Worm (Caenorhabditis elegans): ENCODE results near the gene T16G1.9.
"Not testable (repeated sequence)": the region's sequence is repeated elsewhere in the genome, so short reads cannot be mapped to it uniquely, and the experiment has no call there.

T16G1.9 gene

DNA sequence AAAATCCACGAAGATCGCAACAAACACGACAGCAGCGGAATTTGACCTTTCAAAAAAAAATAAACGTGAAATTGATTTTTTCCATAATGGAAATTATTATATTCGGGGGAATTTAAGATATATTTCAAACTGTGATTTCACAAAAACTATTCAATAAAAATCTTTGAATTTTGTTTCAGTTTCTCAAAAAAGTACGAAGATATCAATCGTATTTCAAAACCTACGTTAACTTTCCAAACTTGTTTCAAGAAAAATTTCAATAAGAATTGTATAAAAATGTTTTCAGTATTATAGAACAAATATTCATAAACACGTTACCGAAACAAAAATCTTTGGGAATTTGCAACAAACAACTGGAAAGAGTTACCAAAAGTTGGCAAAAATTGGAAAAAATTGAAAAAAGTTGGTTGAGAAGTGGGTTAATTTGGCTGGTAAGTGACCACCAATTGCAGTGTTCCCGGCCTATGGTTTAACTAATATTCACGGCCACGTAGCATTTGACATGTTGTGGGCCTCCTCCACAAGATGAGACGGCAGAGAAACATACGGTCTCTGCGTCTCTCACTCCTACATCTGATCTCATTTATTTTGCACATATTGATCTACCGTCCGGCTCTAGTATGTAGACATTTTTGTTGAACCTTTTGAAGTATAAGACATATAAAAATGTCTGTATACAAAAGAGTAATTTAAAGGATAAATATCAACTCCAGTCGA is at the start of gene T16G1.9, which contains the start of gene T16G1.18:
T16G1.9 (minus strand) TSS at position 51 of the 717 bp plus-strand sequence.
T16G1.18 (plus strand) TSS at position 493 of the 717 bp plus-strand sequence.
- TF ChIP-seq unc-62 (GFP tag; optimal IDR thresholded peaks at IDR 0.05): no peak

DNA sequence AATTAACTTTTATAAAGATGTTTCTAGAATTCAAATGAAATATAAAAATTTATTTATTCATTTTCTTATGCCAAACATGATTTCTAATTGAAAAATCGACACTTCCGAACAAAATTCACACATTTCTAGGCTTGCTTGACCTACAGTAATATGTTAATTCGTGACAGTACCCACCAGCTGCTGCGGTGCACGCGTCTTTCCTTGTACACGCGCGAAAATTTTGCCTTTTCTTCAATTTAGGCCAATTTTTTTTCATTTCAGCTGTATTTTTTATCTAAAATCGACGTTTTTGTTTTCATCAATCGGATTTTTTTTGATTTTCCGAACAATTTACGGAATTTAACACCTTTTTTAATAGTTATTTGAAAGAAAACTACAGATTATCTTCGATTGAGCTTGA is 49.4 kb upstream of the T16G1.9 start:
- no peak for TF ChIP-seq unc-62 (GFP tag; optimal IDR thresholded peaks at IDR 0.05)

DNA sequence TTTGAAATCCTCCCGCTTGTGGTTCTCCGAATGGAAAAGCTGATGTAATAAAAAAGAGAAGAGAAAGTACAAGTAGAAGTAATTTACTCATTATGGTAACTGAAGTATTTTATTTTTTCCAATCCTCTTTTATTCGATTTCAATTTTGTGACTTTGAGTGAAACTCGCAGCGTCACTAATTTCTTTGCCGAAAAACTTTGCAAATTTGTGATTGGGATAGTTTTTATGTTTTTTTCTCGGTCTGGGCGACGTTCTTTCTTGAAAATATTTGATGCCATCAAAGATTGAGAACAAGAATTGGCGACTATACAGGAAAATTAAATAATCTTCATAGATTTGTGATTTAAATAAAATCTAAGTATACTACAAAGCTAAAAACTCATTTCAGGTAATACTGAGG is 48.9 kb upstream of the T16G1.9 start, which contains the start of gene far-4:
far-4 (minus strand) TSS at position 101 of the 400 bp plus-strand sequence.
- TF ChIP-seq unc-62 (GFP tag; optimal IDR thresholded peaks at IDR 0.05): no peak

DNA sequence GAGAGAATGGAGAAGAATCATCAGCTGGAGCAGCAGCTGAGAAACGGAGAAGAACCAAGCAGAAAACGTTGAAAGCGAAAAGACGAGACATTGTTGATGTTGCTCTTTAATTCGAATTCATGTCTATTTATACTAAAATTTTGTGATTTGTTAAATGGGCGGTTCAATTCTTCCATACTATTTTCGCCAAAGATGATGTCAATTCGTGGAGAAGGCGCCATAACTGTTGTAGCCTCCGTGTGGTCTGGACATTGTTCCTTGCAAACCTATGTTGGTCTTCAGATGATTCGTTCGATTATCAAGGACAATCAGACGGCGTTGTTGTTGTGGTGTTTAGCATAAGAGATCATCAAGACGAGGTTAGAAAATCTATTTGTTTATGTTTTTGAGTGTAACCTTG is 46.8 kb upstream of the T16G1.9 start, which contains the start of gene far-3:
far-3 (minus strand) TSS at position 101 of the 400 bp plus-strand sequence.
- TF ChIP-seq unc-62 (GFP tag; optimal IDR thresholded peaks at IDR 0.05): no peak

DNA sequence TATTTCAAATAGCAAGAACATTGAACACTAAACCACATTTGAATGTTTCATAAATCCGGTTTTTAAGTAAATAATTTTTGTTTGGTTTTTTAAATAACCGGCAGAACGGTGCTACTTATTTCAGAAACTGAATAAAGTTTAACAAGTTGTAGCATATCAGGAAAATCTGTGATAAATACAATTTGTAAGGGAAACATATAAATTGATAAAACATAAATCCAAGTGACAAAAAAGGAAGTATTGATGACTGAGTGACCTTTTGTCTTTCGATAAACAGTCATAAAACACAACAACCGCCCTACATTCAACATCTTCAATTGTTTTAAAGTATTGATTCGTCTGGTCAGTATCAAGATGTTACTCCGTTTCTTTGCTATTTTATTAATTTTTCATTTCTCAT is 44.6 kb upstream of the T16G1.9 start, which contains the start of gene far-5:
far-5 (plus strand) TSS at position 301 of the 400 bp plus-strand sequence.
- TF ChIP-seq unc-62 (GFP tag; optimal IDR thresholded peaks at IDR 0.05): no peak

DNA sequence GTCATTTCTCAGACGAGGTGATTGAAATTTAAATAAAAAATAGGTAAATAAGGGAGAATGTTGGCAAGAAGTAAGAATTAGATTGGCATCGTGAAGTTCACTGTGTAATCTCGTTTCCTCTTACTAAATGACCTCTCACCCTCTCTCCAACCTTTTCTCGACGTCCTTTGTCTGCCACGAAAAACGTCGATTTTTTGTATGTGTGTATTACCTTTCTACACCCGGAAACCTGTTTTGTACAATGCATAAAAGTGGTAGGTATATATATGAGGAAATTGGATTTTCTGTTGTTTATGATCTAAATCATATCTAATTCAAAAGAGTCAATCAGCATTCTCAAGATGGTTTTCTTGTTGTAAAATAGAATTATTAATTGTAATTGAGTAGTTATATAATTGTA is 42.2 kb upstream of the T16G1.9 start, which contains the start of the genes F15B9.11 and dsl-7:
F15B9.11 (minus strand) TSS at position 5 of the 400 bp plus-strand sequence.
dsl-7 (plus strand) TSS at position 260 of the 400 bp plus-strand sequence.
- no peak for TF ChIP-seq unc-62 (GFP tag; optimal IDR thresholded peaks at IDR 0.05)

DNA sequence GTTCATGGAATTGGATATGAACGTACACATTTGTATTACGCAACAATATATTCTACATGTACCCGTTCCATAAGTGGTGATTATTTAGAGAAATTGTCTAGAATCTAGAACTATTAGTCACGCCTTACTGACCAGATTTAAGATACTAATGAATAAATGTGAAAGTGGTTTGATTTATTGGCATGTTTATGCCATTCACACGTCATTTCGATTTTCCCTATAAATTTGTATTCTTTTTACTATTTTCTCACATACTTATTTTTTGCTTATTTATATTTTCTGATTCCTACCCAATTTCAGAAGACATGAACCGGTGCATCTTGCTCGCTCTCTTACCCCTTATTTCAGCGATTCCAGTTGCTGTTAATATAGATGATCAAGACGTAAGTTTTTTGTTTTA is 37.6 kb upstream of the T16G1.9 start, which contains the start of gene F15B9.8:
F15B9.8 (plus strand) TSS at position 301 of the 400 bp plus-strand sequence.
- no peak for TF ChIP-seq unc-62 (GFP tag; optimal IDR thresholded peaks at IDR 0.05)

DNA sequence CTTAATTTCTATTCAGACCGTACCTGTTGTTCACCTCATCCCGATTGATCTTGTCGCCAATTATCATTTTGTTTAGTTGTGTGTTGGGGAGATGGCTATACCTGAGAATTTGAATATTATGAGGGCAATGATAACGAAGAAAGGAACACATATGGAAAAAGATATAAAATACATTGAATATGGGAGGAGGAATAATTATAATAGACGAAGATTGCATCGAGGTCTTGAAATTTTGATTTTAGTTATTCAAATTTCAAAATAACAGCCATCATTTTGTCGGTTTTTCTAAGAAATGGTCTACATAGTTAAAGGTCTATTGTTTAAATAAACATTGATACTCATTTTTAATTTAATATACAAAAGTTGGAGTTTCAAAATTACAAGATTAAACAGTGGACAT is 36.4 kb upstream of the T16G1.9 start, which contains the start of gene shw-3:
shw-3 (minus strand) TSS at position 101 of the 400 bp plus-strand sequence.
- TF ChIP-seq unc-62 (GFP tag; optimal IDR thresholded peaks at IDR 0.05): no peak

DNA sequence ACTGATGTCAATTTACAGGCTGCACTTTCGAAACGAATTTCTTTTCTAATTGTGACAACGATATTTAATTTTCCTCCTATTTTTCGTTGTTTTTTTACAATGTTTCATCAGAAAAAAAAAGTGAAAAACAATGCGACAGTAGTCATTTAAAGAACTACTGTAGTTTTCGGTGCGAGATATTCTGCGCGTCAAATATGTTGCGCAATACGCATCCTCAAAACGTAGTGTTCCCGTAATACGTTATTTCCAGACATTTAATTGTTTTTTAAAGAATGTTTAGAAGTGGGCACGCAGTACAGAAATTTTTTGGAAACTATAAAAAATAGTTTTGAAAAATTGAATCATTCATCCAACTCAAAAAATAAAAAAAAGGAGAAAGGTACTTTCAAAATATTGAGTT is 23.4 kb upstream of the T16G1.9 start:
- TF ChIP-seq unc-62 (GFP tag; optimal IDR thresholded peaks at IDR 0.05): no peak

DNA sequence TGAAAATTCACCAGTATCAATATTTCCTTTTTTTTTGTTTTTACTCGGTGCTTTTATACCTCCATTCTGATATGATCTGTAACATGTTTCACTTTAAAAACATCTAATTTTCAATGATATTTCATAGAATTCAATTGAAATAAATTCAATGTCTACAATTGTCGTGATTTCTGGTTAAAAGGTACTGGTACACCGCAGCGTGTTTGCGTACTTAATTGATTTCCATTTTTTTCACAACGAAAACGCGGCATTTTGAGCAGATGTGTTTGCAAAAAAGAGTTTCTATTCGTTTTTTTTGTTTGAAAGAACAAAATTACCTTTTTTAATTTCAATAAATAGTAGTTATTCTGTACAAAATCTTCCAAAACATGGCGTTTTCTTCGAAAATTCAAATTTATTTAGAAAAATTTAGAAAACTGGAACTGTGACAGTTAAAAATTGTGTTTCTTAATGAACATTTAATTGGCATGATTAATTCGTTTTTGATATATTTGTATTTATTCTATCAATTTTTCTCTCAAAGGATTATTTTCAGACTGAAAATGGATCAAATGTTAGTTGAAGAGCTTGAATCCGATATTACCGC is 20.0 kb upstream of the T16G1.9 start, which contains the start of gene pnn-1:
pnn-1 (plus strand) TSS at position 536 of the 586 bp plus-strand sequence.
- no peak for TF ChIP-seq unc-62 (GFP tag; optimal IDR thresholded peaks at IDR 0.05)

DNA sequence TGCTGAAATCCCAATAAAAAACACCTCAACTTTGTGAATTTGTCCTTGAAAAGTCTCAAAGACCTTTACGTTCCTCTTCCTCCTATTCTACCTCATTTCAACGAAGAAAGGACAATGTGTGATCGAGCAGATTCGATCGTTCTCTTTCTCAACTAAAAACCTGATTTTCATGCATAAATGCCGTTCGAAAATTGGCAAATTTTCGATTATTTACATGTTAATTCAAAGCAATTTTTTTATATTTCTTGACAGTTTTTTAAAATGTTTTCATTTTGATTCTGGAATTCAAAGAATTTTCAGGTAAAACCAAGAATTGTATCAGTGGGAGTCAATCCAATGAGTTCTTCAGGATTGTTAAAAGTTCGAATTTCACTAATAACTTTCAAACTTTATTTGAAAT is 17.9 kb upstream of the T16G1.9 start, which contains the start of gene lin-46:
lin-46 (plus strand) TSS at position 301 of the 400 bp plus-strand sequence.
- TF ChIP-seq unc-62 (GFP tag; optimal IDR thresholded peaks at IDR 0.05): no peak

DNA sequence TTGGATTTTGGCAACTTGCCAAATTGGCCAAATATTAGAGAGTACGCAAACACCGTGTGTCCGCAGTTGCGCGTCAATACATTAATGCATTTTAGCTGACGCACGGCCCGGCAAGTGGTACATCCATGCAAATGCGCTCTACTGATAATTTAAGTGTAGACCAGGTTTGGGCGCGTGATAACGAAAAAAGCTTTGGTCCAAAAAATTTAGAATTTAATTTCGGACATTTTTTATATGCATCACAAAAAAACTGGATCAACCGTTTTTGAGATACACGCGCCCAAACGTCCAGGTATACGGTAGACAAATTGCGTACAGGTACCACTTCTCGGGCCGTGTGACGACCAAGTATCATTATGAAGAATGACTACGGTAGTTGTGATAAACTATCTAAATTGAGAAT is 17.3 kb upstream of the T16G1.9 start, which contains the start of gene R186.8:
R186.8 (minus strand) TSS at position 58 of the 403 bp plus-strand sequence.
- TF ChIP-seq unc-62 (GFP tag; optimal IDR thresholded peaks at IDR 0.05): not testable (repeated sequence)

DNA sequence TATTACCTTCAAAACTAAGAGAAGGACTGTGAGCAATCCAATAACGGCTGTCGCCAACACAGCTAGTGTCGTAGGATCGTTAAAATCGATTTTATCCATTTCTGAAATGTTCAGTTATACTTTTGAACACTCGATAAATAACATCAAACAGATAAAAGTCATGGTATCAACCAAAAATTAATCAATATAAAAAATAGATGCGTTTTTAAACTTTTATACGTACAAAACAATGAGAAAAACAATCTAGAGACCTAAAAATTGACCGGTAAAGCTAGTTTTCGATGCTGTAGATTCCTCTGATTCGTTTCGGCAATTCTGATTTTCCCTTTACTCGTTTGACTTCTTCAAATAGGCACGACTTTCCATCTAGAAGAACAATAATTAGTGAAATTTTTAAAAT is 16.4 kb upstream of the T16G1.9 start, which contains the start of gene R186.3:
R186.3 (minus strand) TSS at position 101 of the 400 bp plus-strand sequence.
- TF ChIP-seq unc-62 (GFP tag; optimal IDR thresholded peaks at IDR 0.05): no peak

DNA sequence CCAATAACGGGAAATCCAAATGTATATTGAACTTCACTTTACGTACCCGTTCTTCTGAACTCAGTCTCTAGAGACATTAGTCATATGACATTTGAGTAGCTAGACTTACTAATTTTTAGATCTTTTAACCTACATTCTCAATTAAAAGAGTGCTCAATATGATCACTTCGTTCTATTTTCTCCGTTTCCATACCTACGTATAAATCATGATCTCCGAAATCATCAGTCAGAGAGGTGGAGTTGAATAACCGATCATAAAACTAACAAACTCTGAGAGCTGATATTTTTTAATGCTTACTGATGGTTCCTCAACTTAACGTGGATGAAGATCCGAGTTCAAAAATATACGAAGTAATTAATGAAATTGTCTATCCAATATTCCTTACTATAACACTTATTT is 13.4 kb upstream of the T16G1.9 start, which contains the start of gene srd-35:
srd-35 (plus strand) TSS at position 301 of the 400 bp plus-strand sequence.
- no peak for TF ChIP-seq unc-62 (GFP tag; optimal IDR thresholded peaks at IDR 0.05)

DNA sequence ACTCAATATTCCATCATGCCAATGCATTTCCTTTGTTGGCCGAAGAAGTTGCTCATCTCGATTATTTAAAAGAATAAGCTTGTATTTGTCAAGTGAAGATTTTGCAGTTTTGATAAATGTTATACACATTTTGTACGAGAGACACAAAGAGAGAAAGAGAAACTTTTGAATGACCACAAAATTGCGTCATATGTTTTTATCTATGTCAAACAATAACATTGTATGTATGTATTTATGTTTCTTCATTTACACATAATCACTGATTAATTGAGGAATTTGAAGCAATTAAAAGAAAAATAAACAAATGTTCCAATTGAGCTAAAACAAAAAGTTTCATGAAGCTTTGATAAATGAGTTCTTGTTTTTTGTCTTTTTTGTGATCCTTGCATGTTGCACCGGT is 12.5 kb upstream of the T16G1.9 start, which contains the start of gene hrg-9:
hrg-9 (minus strand) TSS at position 152 of the 400 bp plus-strand sequence.
- TF ChIP-seq unc-62 (GFP tag; optimal IDR thresholded peaks at IDR 0.05): no peak

DNA sequence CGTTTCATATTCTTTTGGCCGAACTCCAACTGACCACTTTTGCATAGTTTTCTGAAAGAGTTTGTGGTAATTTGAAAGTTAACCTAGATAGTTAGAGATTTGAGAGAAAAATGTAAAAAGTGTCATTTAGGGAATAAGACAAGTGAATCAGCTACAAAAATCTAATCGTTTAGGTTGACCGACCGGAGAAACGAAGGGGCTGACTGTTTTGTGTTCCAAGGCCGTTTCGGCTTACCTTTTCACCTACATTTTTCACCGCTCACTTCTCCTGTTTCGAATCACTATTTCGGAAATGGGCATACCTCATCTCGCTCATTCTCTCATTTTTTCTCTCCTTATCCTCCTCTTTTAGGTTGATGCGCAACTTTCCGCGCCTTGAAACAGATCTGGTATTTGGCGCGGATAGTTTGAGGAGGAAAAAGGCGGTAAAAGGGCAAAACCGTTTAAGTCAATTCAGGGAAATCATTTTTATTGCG is 10.5 kb upstream of the T16G1.9 start, which contains the start of gene mpst-7:
mpst-7 (minus strand) TSS at position 51 of the 476 bp plus-strand sequence.
- TF ChIP-seq unc-62 (GFP tag; optimal IDR thresholded peaks at IDR 0.05): no peak
